Worm (Caenorhabditis elegans) whole organism, mixed stage, embryonic: ENCODE measurements around the gene K08F8.7.

Experiments
- M03D4.4 ChIP-seq: sonication (generic microtip); optimal IDR thresholded peaks from 2 replicates; lab custom pipeline; 2017; ENCODE audit warnings: mild to moderate bottlenecking, missing genetic modification characterization, missing compliant biosample characterization
- bed-3 ChIP-seq: fragments of 200-800 bp; sonication (Bioruptor generic); optimal IDR thresholded peaks from 3 replicates; lab custom pipeline; 2018; ENCODE audit warnings: mild to moderate bottlenecking, missing genetic modification characterization, moderate library complexity, missing compliant biosample characterization
- blmp-1 ChIP-seq: fragments of 150-350 bp; optimal IDR thresholded peaks from 2 replicates; lab custom pipeline; 2014; ENCODE audit warnings: missing biosample characterization, missing genetic modification characterization
- ceh-39 ChIP-seq: fragments of 150-350 bp; optimal IDR thresholded peaks from 2 replicates; lab custom pipeline; 2014; ENCODE audit warnings: missing biosample characterization, missing genetic modification characterization
- ceh-43 ChIP-seq: fragments of 200-800 bp; sonication (Bioruptor generic); optimal IDR thresholded peaks from 2 replicates; lab custom pipeline; 2018; ENCODE audit warnings: mild to moderate bottlenecking, missing genetic modification characterization, moderate library complexity, missing compliant biosample characterization
- ceh-83 ChIP-seq: fragments of 200-800 bp; sonication (Bioruptor generic); optimal IDR thresholded peaks from 2 replicates; lab custom pipeline; 2018; ENCODE audit warnings: mild to moderate bottlenecking, missing genetic modification characterization, missing compliant biosample characterization
- ces-1 ChIP-seq: fragments of 150-350 bp; optimal IDR thresholded peaks from 2 replicates; lab custom pipeline; 2014; ENCODE audit warnings: missing biosample characterization, missing genetic modification reagents, missing genetic modification characterization
- cnd-1 ChIP-seq: fragments of 200-800 bp; sonication (Bioruptor generic); optimal IDR thresholded peaks from 2 replicates; lab custom pipeline; 2018; ENCODE audit warnings: mild to moderate bottlenecking, missing genetic modification characterization, missing compliant biosample characterization
- drap-1 ChIP-seq: fragments of 200-800 bp; sonication (Bioruptor generic); optimal IDR thresholded peaks from 3 replicates; lab custom pipeline; 2018; ENCODE audit warnings: mild to moderate bottlenecking, missing genetic modification characterization, missing compliant biosample characterization
- elt-1 ChIP-seq: sonication (generic microtip); optimal IDR thresholded peaks from 2 replicates; lab custom pipeline; 2017; ENCODE audit warnings: missing genetic modification characterization, mild to moderate bottlenecking, missing compliant biosample characterization, antibody characterized with exemption, moderate library complexity, borderline replicate concordance; ENCODE audit not compliant: insufficient read depth
- elt-3 ChIP-seq: fragments of 150-350 bp; optimal IDR thresholded peaks from 2 replicates; lab custom pipeline; 2014; ENCODE audit warnings: missing biosample characterization, missing genetic modification characterization
- flh-1 ChIP-seq: fragments of 200-800 bp; sonication (Bioruptor generic); optimal IDR thresholded peaks from 2 replicates; lab custom pipeline; 2018; ENCODE audit warnings: mild to moderate bottlenecking, missing genetic modification characterization, moderate library complexity, missing compliant biosample characterization
- ham-2 ChIP-seq: fragments of 200-800 bp; sonication (Bioruptor generic); optimal IDR thresholded peaks from 2 replicates; lab custom pipeline; 2018; ENCODE audit warnings: mild to moderate bottlenecking, missing genetic modification characterization, missing compliant biosample characterization
- hlh-1 ChIP-seq: fragments of 150-350 bp; optimal IDR thresholded peaks from 2 replicates; lab custom pipeline; 2014; ENCODE audit warnings: missing biosample characterization, missing genetic modification reagents, missing genetic modification characterization
- lin-13 ChIP-seq: fragments of 150-350 bp; optimal IDR thresholded peaks from 2 replicates; lab custom pipeline; 2014; ENCODE audit warnings: missing biosample characterization, missing genetic modification characterization
- lin-32 ChIP-seq: fragments of 200-800 bp; sonication (Bioruptor generic); optimal IDR thresholded peaks from 2 replicates; lab custom pipeline; 2018; ENCODE audit warnings: mild to moderate bottlenecking, missing genetic modification characterization, missing compliant biosample characterization
- lsy-2 ChIP-seq: fragments of 150-350 bp; optimal IDR thresholded peaks from 2 replicates; lab custom pipeline; 2014; ENCODE audit warnings: missing biosample characterization, missing genetic modification characterization
- mab-5 ChIP-seq: fragments of 150-350 bp; optimal IDR thresholded peaks from 2 replicates; lab custom pipeline; 2014; ENCODE audit warnings: missing biosample characterization, missing genetic modification characterization
- mep-1 ChIP-seq: fragments of 150-350 bp; optimal IDR thresholded peaks from 2 replicates; lab custom pipeline; 2017; ENCODE audit warnings: missing biosample characterization, missing genetic modification reagents, missing genetic modification characterization, inconsistent platforms
- mls-2 ChIP-seq: sonication (generic microtip); optimal IDR thresholded peaks from 2 replicates; lab custom pipeline; 2016; ENCODE audit warnings: mild to moderate bottlenecking, missing genetic modification characterization, moderate library complexity, missing compliant biosample characterization
- nhr-12 ChIP-seq: fragments of 150-350 bp; optimal IDR thresholded peaks from 2 replicates; lab custom pipeline; 2014; ENCODE audit warnings: missing biosample characterization, missing genetic modification characterization
- nhr-2 ChIP-seq: fragments of 150-350 bp; optimal IDR thresholded peaks from 2 replicates; lab custom pipeline; 2014; ENCODE audit warnings: missing biosample characterization, missing genetic modification characterization
- nhr-237 ChIP-seq: fragments of 150-350 bp; optimal IDR thresholded peaks from 2 replicates; lab custom pipeline; 2014; ENCODE audit warnings: missing biosample characterization, missing genetic modification characterization
- nhr-28 ChIP-seq: fragments of 150-350 bp; optimal IDR thresholded peaks from 2 replicates; lab custom pipeline; 2014; ENCODE audit warnings: missing biosample characterization, missing genetic modification characterization
- pha-4 ChIP-seq: fragments of 150-350 bp; optimal IDR thresholded peaks from 2 replicates; lab custom pipeline; 2018; ENCODE audit warnings: missing biosample characterization, missing genetic modification reagents, missing genetic modification characterization
- sem-2 ChIP-seq: fragments of 200-800 bp; sonication (Bioruptor generic); optimal IDR thresholded peaks from 2 replicates; lab custom pipeline; 2018; ENCODE audit warnings: mild to moderate bottlenecking, missing genetic modification characterization, missing compliant biosample characterization
- snpc-4 ChIP-seq: fragments of 150-350 bp; optimal IDR thresholded peaks from 2 replicates; lab custom pipeline; 2014; ENCODE audit warnings: missing biosample characterization, missing genetic modification characterization
- sptf-1 ChIP-seq: sonication (generic microtip); optimal IDR thresholded peaks from 2 replicates; lab custom pipeline; 2017; ENCODE audit warnings: mild to moderate bottlenecking, missing genetic modification characterization, moderate library complexity, missing compliant biosample characterization
- tbx-8 ChIP-seq: fragments of 200-800 bp; sonication (Bioruptor generic); optimal IDR thresholded peaks from 2 replicates; lab custom pipeline; 2018; ENCODE audit warnings: mild to moderate bottlenecking, missing genetic modification characterization, moderate library complexity, missing compliant biosample characterization
- unc-120 ChIP-seq: sonication (generic microtip); optimal IDR thresholded peaks from 2 replicates; lab custom pipeline; 2017; ENCODE audit warnings: missing genetic modification characterization, missing compliant biosample characterization; ENCODE audit not compliant: poor library complexity, severe bottlenecking
- unc-62 ChIP-seq: fragments of 150-350 bp; optimal IDR thresholded peaks from 2 replicates; lab custom pipeline; 2014; ENCODE audit warnings: missing biosample characterization, missing genetic modification reagents, missing genetic modification characterization
- zip-8 ChIP-seq: fragments of 150-350 bp; optimal IDR thresholded peaks from 2 replicates; lab custom pipeline; 2014; ENCODE audit warnings: missing biosample characterization, missing genetic modification characterization
- ztf-11 ChIP-seq: fragments of 150-350 bp; optimal IDR thresholded peaks from 2 replicates; lab custom pipeline; 2014; ENCODE audit warnings: missing biosample characterization, missing genetic modification characterization

Gene K08F8.7

ce11 chrII:8751042-8751441 is 4.1 kb downstream of the K08F8.7 start:
- TF ChIP-seq nhr-237 (tag; lab: Kevin White, UChicago) (peak; percentile 8), lsy-2 (tag; lab: Kevin White, UChicago) (no peak), elt-1 (peak; percentile 1), ham-2 (peak; percentile 99), blmp-1 (tag; lab: Kevin White, UChicago) (peak; percentile 100), drap-1 (GFP tag; lab: Kevin White, UChicago) (no peak), mep-1 (peak; percentile 5)

- no peak for TF ChIP-seq M03D4.4 (tag; lab: Kevin White, UChicago)
- no peak for TF ChIP-seq zip-8 (tag; lab: Kevin White, UChicago)
- no peak for TF ChIP-seq lin-13 (tag; lab: Kevin White, UChicago)
- no peak for TF ChIP-seq nhr-12 (tag; lab: Kevin White, UChicago)
- no peak for TF ChIP-seq mab-5 (tag; lab: Kevin White, UChicago)
- TF ChIP-seq, all 35 proteins: peak for 0
Measured at ce11 chrII:8750056-8750455, 5.1 kb downstream of the K08F8.7 start.

- peak; percentile 58 for TF ChIP-seq elt-1
- no peak for TF ChIP-seq sptf-1 (tag; lab: Kevin White, UChicago)
- no peak for TF ChIP-seq nhr-28 (tag; lab: Kevin White, UChicago)
- no peak for TF ChIP-seq mls-2 (tag; lab: Kevin White, UChicago)
- peak; percentile 99 for TF ChIP-seq blmp-1 (tag; lab: Kevin White, UChicago)
- no peak for TF ChIP-seq pha-4 (tag; lab: Kevin White, UChicago)
- no peak for TF ChIP-seq hlh-1 (tag; lab: Kevin White, UChicago)
- no peak for TF ChIP-seq snpc-4
- no peak for TF ChIP-seq ceh-39 (tag; lab: Kevin White, UChicago)
- no peak for TF ChIP-seq zip-8 (tag; lab: Kevin White, UChicago)
- TF ChIP-seq mab-5 (tag; lab: Kevin White, UChicago), result no peak
- no peak for TF ChIP-seq elt-3
- TF ChIP-seq drap-1 (GFP tag; lab: Kevin White, UChicago), result no peak
- TF ChIP-seq bed-3 (GFP tag; lab: Kevin White, UChicago), result no peak
- no peak for TF ChIP-seq nhr-2 (tag; lab: Kevin White, UChicago)
- no peak for TF ChIP-seq unc-120 (tag; lab: Kevin White, UChicago)
- TF ChIP-seq unc-62 (GFP tag; lab: Kevin White, UChicago), result no peak
- no peak for TF ChIP-seq mep-1
- TF ChIP-seq M03D4.4 (tag; lab: Kevin White, UChicago), result no peak
- no peak for TF ChIP-seq lsy-2 (tag; lab: Kevin White, UChicago)
- TF ChIP-seq ces-1 (GFP tag; lab: Kevin White, UChicago), result no peak
- TF ChIP-seq nhr-237 (tag; lab: Kevin White, UChicago), result no peak
- no peak for TF ChIP-seq sem-2 (GFP tag; lab: Kevin White, UChicago)
- peak; percentile 80 for TF ChIP-seq ham-2
Measured at ce11 chrII:8749084-8749483, 6.1 kb downstream of the K08F8.7 start.

ce11 chrII:8748638-8749037 is 6.5 kb downstream of the K08F8.7 start:
- TF ChIP-seq cnd-1 (peak; percentile 69), ham-2 (no peak), ces-1 (GFP tag; lab: Kevin White, UChicago) (peak; percentile 58), drap-1 (GFP tag; lab: Kevin White, UChicago) (no peak), lin-32 (GFP tag; lab: Kevin White, UChicago) (no peak), ceh-83 (no peak)

- TF ChIP-seq elt-1 (no peak), lsy-2 (tag; lab: Kevin White, UChicago) (no peak), drap-1 (GFP tag; lab: Kevin White, UChicago) (peak; percentile 55), tbx-8 (GFP tag; lab: Kevin White, UChicago) (no peak), sem-2 (GFP tag; lab: Kevin White, UChicago) (no peak), elt-3 (no peak), zip-8 (tag; lab: Kevin White, UChicago) (no peak), ceh-43 (GFP tag; lab: Kevin White, UChicago) (peak; percentile 29), lin-13 (tag; lab: Kevin White, UChicago) (no peak), mab-5 (tag; lab: Kevin White, UChicago) (peak; percentile 32), mls-2 (tag; lab: Kevin White, UChicago) (peak; percentile 68), hlh-1 (tag; lab: Kevin White, UChicago) (no peak), ces-1 (GFP tag; lab: Kevin White, UChicago) (peak; percentile 30), M03D4.4 (tag; lab: Kevin White, UChicago) (peak; percentile 40), unc-120 (tag; lab: Kevin White, UChicago) (peak; percentile 24), cnd-1 (peak; percentile 63), sptf-1 (tag; lab: Kevin White, UChicago) (no peak), pha-4 (tag; lab: Kevin White, UChicago) (peak; percentile 69), blmp-1 (tag; lab: Kevin White, UChicago) (no peak), nhr-28 (tag; lab: Kevin White, UChicago) (no peak), lin-32 (GFP tag; lab: Kevin White, UChicago) (no peak), ceh-83 (no peak), nhr-12 (tag; lab: Kevin White, UChicago) (no peak), nhr-237 (tag; lab: Kevin White, UChicago) (no peak), unc-62 (GFP tag; lab: Kevin White, UChicago) (peak; percentile 65), flh-1 (GFP tag; lab: Kevin White, UChicago) (no peak), mep-1 (peak; percentile 8), nhr-2 (tag; lab: Kevin White, UChicago) (peak; percentile 7), ham-2 (no peak), ztf-11 (tag; lab: Kevin White, UChicago) (no peak)
Measured at ce11 chrII:8747939-8748352, 7.2 kb downstream of the K08F8.7 start.
